Worm (Caenorhabditis elegans): ENCODE results near the gene inpp-4B.

DNA sequence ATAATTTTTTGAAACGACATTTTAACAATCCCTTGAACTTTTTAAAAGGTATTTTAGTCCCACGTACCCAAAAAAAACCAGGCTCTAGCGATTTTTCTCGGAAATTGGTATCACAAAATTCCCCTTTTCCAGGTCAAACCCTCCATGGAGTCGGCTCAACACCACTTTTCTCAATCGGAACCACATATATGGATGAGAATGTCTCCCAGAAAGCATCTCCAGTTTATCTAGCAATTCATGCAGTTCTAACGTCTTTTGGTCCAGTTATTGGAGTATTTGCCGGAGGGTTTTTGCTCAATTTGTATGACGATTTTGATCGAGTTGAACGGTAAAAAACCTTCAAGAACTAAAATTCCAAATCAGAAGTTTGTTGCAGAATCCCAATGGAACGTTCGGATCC lies 26.6 kb downstream of the inpp-4B start:
- TF ChIP-seq unc-39 (tag; optimal IDR thresholded peaks at IDR 0.05) (no peak), elt-3 (tag; optimal IDR thresholded peaks at IDR 0.05) (no peak), lin-13 (tag; optimal IDR thresholded peaks at IDR 0.05) (no peak), ces-1 (GFP tag; optimal IDR thresholded peaks at IDR 0.05) (no peak), lsy-2 (tag; optimal IDR thresholded peaks at IDR 0.05) (no peak), nhr-12 (tag; optimal IDR thresholded peaks at IDR 0.05) (no peak), nhr-28 (tag; optimal IDR thresholded peaks at IDR 0.05) (no peak), nhr-237 (tag; optimal IDR thresholded peaks at IDR 0.05) (no peak), snpc-4 (tag; optimal IDR thresholded peaks at IDR 0.05) (no peak), unc-120 (tag; optimal IDR thresholded peaks at IDR 0.05; ENCODE audit: poor library complexity, severe bottlenecking) (no peak), cnd-1 (tag; optimal IDR thresholded peaks at IDR 0.05) (no peak), unc-62 (GFP tag; optimal IDR thresholded peaks at IDR 0.05) (no peak)
